Fruit fly (Drosophila melanogaster): ENCODE results near the gene CG12011.

The CG12011 gene

DNA sequence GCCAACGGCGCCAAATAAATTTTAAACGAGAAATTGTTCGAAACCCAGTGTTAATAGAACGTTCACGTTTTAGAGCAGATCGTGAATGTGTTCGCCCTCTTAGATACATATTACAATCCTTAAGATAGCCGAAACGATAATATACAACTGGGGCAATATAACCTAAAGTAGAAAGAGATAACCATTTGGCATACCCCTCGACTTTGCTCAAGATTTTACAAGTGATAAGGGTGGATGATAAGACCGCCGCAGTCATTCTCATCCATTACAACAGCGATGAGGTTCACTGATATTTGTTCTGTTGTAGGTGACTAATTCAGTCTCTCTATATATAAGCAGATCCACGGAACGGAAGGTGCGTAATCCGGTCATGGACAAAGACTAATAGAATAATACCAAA lies 32.3 kb downstream of the CG12011 start:
- no peak for TF ChIP-seq noc (tag; optimal IDR thresholded peaks at IDR 0.05)

- no peak for TF ChIP-seq noc (tag; optimal IDR thresholded peaks at IDR 0.05)
Measured at dm6 chr3L:1727431-1727830, 33.0 kb downstream of the CG12011 start.

DNA sequence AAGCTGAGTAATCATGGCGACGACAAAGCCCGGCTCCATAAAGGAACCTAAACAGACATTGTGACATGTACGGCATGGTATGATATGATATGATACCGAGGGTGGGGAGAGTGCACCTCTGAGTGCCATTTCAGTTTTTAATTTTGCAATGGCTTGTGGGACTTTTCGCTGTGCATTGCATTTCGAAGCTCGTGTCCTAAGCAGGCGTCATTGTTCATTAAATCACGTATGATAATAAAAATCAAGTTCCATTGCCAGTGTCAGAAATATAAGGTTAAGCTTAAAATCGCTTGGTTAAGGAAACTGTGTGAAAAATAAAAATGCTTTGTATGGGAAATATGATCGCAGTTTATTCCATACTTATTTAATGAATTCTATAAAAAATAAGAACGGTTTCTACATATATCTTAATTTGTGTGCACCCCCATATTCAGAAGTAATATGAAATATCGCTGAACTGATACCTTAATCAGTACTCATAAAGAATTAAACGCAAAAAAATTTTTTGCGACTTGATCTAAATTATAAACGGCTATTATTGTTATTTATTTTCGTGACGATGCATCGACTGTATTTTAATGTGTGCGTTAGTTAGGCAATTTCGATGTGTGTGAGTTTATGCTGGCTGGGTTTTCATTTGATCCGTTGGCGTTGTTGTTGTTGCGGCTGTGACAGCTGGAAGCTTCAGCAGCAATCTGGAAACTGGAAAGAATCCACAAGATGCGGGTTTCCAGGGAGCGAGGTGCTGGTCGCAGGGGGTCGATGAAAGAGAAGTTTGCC lies 35.2 kb downstream of the CG12011 start:
- no peak for TF ChIP-seq noc (tag; optimal IDR thresholded peaks at IDR 0.05)

- no peak for TF ChIP-seq noc (tag; optimal IDR thresholded peaks at IDR 0.05)
Measured at dm6 chr3L:1730160-1730595, 35.8 kb downstream of the CG12011 start.

dm6 chr3L:1730873-1731272 lies 36.5 kb downstream of the CG12011 start, which contains the start of gene drpr:
Gene drpr, minus strand, starts transcription at chr3L:1731107.
- TF ChIP-seq noc (tag; optimal IDR thresholded peaks at IDR 0.05): peak; percentile 5

- no peak for TF ChIP-seq noc (tag; optimal IDR thresholded peaks at IDR 0.05)
Measured at dm6 chr3L:1735603-1736002, 41.2 kb downstream of the CG12011 start, which contains the start of gene Oseg4. Gene Oseg4, minus strand, starts transcription at chr3L:1735767.

DNA sequence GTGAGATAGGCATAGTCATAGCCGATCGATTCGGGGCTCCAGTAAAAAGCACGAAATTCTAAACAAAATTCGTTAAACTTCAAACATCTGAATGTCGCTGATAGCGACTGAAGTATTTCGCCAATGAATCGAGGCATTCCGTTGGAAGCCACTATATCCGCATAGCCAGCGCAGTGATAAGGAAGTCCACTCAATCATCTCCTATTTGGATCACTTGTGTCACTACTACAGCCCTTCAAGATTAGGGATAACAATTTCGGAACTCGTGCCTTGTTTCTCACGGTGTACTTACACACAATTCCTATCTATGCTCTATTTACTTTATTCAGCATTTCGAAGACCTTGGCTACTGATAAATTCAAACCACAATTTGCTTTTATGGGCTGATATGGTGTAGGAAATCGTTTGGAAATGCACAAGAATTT lies 43.5 kb downstream of the CG12011 start, which contains the start of gene PIG-Wb:
PIG-Wb (minus strand) TSS at position 209 of the 425 bp plus-strand sequence.
- TF ChIP-seq noc (tag; optimal IDR thresholded peaks at IDR 0.05): peak; percentile 50

DNA sequence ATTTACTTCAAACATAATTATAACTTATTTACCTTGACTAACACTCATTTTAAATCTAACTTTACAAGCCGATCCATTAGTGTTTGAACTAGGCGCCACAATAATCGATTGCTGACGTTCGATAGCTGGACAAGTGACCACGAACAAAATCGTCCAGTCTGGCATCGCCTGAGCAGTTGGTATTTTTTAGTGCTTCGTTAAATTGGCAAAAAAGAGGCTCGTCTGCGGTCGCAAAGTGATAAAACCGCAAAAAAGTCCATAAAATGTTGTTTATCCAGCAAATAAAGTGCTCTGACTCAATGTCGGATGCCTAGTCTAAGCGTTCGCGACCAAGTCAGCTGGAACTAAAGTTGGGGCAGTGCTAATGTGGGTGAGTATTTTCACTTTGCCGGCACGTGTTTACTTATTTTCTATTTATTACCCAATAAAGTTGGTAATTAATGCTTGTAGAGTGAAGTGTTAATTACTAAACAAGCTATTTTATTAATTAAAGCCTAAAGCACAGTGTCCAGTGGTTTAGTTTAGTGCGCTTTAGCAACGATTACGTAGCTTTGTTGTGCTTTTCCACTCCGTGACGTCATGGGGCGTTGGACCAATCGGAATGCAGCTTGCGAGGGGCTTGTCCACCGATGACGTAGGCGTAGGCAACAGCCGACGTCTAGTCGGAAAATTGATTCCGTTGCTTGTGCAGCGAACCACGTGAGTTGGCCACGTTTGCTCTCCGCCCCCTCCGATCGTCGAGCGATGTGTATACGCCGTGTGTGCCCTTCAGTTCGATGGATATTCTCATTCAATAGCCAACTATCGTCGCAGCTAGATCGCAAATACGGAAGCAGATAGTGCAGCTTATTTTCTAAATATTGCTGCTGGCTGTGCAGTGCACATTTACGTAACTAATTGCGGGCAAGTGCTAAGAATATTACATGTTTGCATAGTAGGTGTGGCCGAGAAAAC lies 44.2 kb downstream of the CG12011 start, which contains the start of gene Gk2:
Gk2 (plus strand) TSS at position 33 of the 954 bp plus-strand sequence.
- no peak for TF ChIP-seq noc (tag; optimal IDR thresholded peaks at IDR 0.05)

- no peak for TF ChIP-seq noc (tag; optimal IDR thresholded peaks at IDR 0.05)
Measured at dm6 chr3L:1739522-1740128, 45.2 kb downstream of the CG12011 start.

- TF ChIP-seq noc (tag; optimal IDR thresholded peaks at IDR 0.05): no peak
Measured at dm6 chr3L:1740129-1740975, 45.9 kb downstream of the CG12011 start.

DNA sequence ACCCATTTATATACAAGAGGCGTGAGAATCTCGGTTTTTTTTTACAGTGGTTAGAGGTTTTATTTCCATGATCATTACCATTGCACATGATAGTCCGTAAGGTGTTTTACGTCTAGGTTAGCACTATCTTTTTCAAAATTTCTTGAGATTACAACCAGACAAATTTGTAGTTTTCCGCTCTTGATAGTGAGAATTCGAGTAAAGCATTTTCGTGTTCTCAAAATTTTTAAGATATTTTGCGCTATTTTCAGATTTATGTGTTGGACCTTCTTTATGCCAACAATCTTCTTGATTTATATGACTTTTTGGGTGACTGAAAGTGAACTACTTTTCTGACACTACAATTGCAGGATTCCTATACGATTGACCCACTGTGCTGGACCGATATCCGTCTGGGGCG lies 46.7 kb downstream of the CG12011 start:
- no peak for TF ChIP-seq noc (tag; optimal IDR thresholded peaks at IDR 0.05)

DNA sequence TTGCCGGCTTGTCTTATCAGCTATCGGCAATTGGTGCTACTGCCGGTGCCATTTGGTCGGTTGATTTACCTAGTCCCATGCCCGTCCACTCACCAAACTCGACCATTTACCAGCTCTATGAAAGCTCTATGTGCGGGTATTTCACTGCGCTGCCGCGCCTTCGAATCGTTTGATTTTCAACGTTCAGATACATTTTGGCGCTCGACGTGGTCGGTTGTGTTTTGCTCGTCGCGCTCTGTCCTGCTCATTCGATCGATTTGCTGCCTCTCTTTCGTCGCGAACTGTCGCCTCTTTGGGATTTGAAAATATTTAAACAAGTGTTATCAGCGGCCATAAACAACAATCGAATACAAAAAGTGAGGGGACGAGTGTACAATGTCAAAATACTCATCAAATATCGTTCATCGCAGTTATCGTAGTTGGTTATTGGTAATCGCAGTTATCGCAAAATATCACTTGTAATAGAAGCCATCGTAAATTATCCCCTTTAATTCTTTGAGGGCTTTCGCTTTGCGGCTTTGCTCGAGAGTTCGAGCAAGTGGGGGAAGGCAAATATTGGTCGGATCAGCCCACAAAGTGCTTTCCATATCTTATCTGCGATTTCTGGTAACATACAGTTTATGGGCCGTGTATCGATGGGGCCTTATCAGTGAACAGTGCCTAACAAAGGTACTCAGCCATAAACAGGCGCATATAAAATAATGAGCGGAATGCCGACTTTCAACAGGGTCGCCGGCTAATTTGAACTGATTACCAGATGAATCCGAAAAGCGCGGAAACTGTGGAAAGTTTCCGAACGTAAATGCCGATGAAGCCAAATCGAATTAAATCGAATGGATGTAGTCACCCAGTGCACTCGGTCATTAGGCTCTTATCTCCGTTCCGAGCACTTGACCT lies 47.5 kb downstream of the CG12011 start:
- peak; percentile 73 for TF ChIP-seq noc (tag; optimal IDR thresholded peaks at IDR 0.05)

- TF ChIP-seq noc (tag; optimal IDR thresholded peaks at IDR 0.05): no peak
Measured at dm6 chr3L:1742552-1743097, 48.2 kb downstream of the CG12011 start.

DNA sequence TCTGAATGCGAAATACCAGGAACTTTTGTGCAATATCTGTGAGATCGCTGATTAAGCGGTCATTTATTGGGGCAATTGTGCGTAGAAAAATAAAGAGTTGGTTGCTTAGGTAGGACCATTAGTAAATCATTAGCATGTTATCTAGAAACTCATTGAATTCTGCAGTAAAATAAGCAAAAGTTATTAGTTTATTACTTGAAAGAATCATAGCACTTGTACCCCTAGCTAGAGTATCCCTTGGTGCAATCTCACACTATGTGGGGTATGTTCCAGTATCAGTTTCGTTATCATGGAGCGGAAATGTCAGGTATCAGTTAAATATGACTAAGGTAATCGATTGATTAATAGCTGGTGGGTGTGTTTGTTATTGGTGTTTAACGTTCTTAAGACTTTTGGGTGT lies 51.0 kb downstream of the CG12011 start:
- TF ChIP-seq noc (tag; optimal IDR thresholded peaks at IDR 0.05): peak; percentile 74

All from whole organism, larva.